Worm (Caenorhabditis elegans): ENCODE data around the gene mcd-1.

Gene mcd-1

ce11 chrII:13939531-13939930, 51.2 kb downstream of the mcd-1 start, which contains the start of gene W07G1.1:
TSS of gene W07G1.1 (minus strand) at chrII:13939631.
- TF ChIP-seq pax-1 (tag; optimal IDR thresholded peaks at IDR 0.05): no peak
- TF ChIP-seq rnt-1 (tag; optimal IDR thresholded peaks at IDR 0.05): no peak
- TF ChIP-seq nhr-232 (tag; optimal IDR thresholded peaks at IDR 0.05): no peak
- no peak for TF ChIP-seq dve-1 (tag; optimal IDR thresholded peaks at IDR 0.05)
- no peak for TF ChIP-seq odd-2 (tag; optimal IDR thresholded peaks at IDR 0.05)
- TF ChIP-seq fax-1 (tag; optimal IDR thresholded peaks at IDR 0.05): no peak
- no peak for TF ChIP-seq pag-3 (tag; optimal IDR thresholded peaks at IDR 0.05; ENCODE audit: borderline replicate concordance)
- TF ChIP-seq tbx-7 (tag; optimal IDR thresholded peaks at IDR 0.05): no peak
- TF ChIP-seq Y22D7AL.16 (tag; optimal IDR thresholded peaks at IDR 0.05): no peak
- TF ChIP-seq ceh-31 (tag; optimal IDR thresholded peaks at IDR 0.05): no peak
- no peak for TF ChIP-seq syd-9 (tag; optimal IDR thresholded peaks at IDR 0.05)

ce11 chrII:13945527-13945926, 57.2 kb downstream of the mcd-1 start:
- TF ChIP-seq ceh-30 (tag; optimal IDR thresholded peaks at IDR 0.05) (no peak), fkh-6 (tag; optimal IDR thresholded peaks at IDR 0.05) (no peak), elt-2 (tag; optimal IDR thresholded peaks at IDR 0.05) (no peak), eyg-1 (tag; optimal IDR thresholded peaks at IDR 0.05) (no peak), unc-55 (GFP tag; optimal IDR thresholded peaks at IDR 0.05) (no peak), ceh-18 (tag; optimal IDR thresholded peaks at IDR 0.05) (no peak), nhr-11 (tag; optimal IDR thresholded peaks at IDR 0.05) (no peak), pqm-1 (tag; optimal IDR thresholded peaks at IDR 0.05) (no peak), ceh-2 (tag; optimal IDR thresholded peaks at IDR 0.05) (no peak), dmd-4 (tag; optimal IDR thresholded peaks at IDR 0.05; ENCODE audit: borderline replicate concordance) (no peak), unc-42 (tag; optimal IDR thresholded peaks at IDR 0.05) (no peak), ets-4 (tag; optimal IDR thresholded peaks at IDR 0.05) (no peak), unc-3 (GFP tag; conservative IDR thresholded peaks at IDR 0.05) (no peak), unc-3 (tag; optimal IDR thresholded peaks at IDR 0.05) (no peak), ceh-31 (tag; optimal IDR thresholded peaks at IDR 0.05) (no peak)

All from whole organism, late embryonic.